Fruit fly (Drosophila melanogaster): ENCODE measurements around the gene alpha-Man-IIa.

- TF ChIP-seq OdsH (GFP tag; optimal IDR thresholded peaks at IDR 0.05) (no peak), Sox14 (GFP tag; optimal IDR thresholded peaks at IDR 0.05) (no peak), CG8319 (GFP tag; optimal IDR thresholded peaks at IDR 0.05) (no peak), Eip93F (GFP tag; optimal IDR thresholded peaks at IDR 0.05) (no peak), CG11902 (GFP tag; optimal IDR thresholded peaks at IDR 0.05) (no peak), Sox102F (GFP tag; optimal IDR thresholded peaks at IDR 0.05) (no peak), CG6163 (GFP tag; IDR thresholded peaks at IDR 0.05) (no peak), CG31627 (GFP tag; optimal IDR thresholded peaks at IDR 0.05) (no peak), fkh (GFP tag; optimal IDR thresholded peaks at IDR 0.05) (no peak), fd85E (GFP tag; optimal IDR thresholded peaks at IDR 0.05) (no peak), spab (GFP tag; optimal IDR thresholded peaks at IDR 0.05) (no peak), Lpt (GFP tag; optimal IDR thresholded peaks at IDR 0.05) (no peak), CG4318 (GFP tag; optimal IDR thresholded peaks at IDR 0.05) (no peak), Smox (GFP tag; optimal IDR thresholded peaks at IDR 0.05) (no peak)
These were observed 42.6 kb downstream of the alpha-Man-IIa start for dm6 chr3R:9454980-9455379.
